Fruit fly (Drosophila melanogaster) whole organism, embryonic: Measurements from ENCODE around the gene CG43175.

Experiments
- Asciz ChIP-seq: fragments of 200-800 bp; sonication (Bioruptor generic); optimal IDR thresholded peaks from 2 replicates; lab custom pipeline; 2017; ENCODE audit warnings: missing biosample characterization, mild to moderate bottlenecking, missing genetic modification characterization, missing genetic modification reagents
- CG10209 ChIP-seq: fragments of 200-800 bp; sonication (Bioruptor generic); optimal IDR thresholded peaks from 3 replicates; lab custom pipeline; 2017; ENCODE audit warnings: missing biosample characterization, mild to moderate bottlenecking, missing genetic modification characterization, missing genetic modification reagents
- CG10274 ChIP-seq: fragments of 200-800 bp; sonication (Bioruptor generic); optimal IDR thresholded peaks from 3 replicates; lab custom pipeline; 2017; ENCODE audit warnings: missing biosample characterization, mild to moderate bottlenecking, missing genetic modification characterization
- CG11456 ChIP-seq: fragments of 200-800 bp; sonication (Bioruptor generic); IDR thresholded peaks from 3 replicates; pipeline ENCODE4 v1.3.6; 2022; ENCODE audit warnings: missing biosample characterization, missing genetic modification characterization
- CG11504 ChIP-seq: fragments of 200-800 bp; sonication (Bioruptor generic); optimal IDR thresholded peaks from 3 replicates; lab custom pipeline; 2019; ENCODE audit warnings: missing biosample characterization, mild to moderate bottlenecking, missing genetic modification characterization, moderate library complexity
- CG13894 ChIP-seq: fragments of 200-800 bp; sonication (Bioruptor generic); optimal IDR thresholded peaks from 3 replicates; lab custom pipeline; 2018; ENCODE audit warnings: missing biosample characterization, mild to moderate bottlenecking, missing genetic modification characterization, moderate library complexity
- CG14667 ChIP-seq: fragments of 200-800 bp; sonication (Bioruptor generic); IDR thresholded peaks from 2 replicates; pipeline ENCODE4 v1.3.6; 2022; ENCODE audit warnings: missing biosample characterization, missing genetic modification characterization
- CG15269 ChIP-seq: fragments of 200-800 bp; sonication (Bioruptor generic); optimal IDR thresholded peaks from 2 replicates; lab custom pipeline; 2018; ENCODE audit warnings: missing biosample characterization, mild to moderate bottlenecking, missing genetic modification characterization, moderate library complexity
- CG1603 ChIP-seq: fragments of 200-800 bp; sonication (Bioruptor generic); optimal IDR thresholded peaks from 2 replicates; lab custom pipeline; 2019; ENCODE audit warnings: missing biosample characterization, mild to moderate bottlenecking, missing genetic modification characterization, moderate library complexity
- CG16815 ChIP-seq: fragments of 200-800 bp; sonication (Bioruptor generic); optimal IDR thresholded peaks from 3 replicates; lab custom pipeline; 2017; ENCODE audit warnings: missing biosample characterization, mild to moderate bottlenecking, missing genetic modification characterization
- CG17186 ChIP-seq: fragments of 200-800 bp; sonication (Bioruptor generic); optimal IDR thresholded peaks from 3 replicates; lab custom pipeline; 2017; ENCODE audit warnings: missing biosample characterization, missing genetic modification reagents, missing genetic modification characterization
- CG17361 ChIP-seq: fragments of 200-800 bp; sonication (Bioruptor generic); IDR thresholded peaks from 3 replicates; pipeline ENCODE4 v1.3.6; 2022; ENCODE audit warnings: missing biosample characterization, missing genetic modification characterization
- CG18262 ChIP-seq: fragments of 200-800 bp; optimal IDR thresholded peaks from 3 replicates; lab custom pipeline; 2019; ENCODE audit warnings: missing biosample characterization, mild to moderate bottlenecking, missing genetic modification characterization, moderate library complexity
- CG30403 ChIP-seq: fragments of 200-800 bp; sonication (Bioruptor generic); optimal IDR thresholded peaks from 3 replicates; lab custom pipeline; 2016; ENCODE audit warnings: missing biosample characterization, missing genetic modification characterization
- CG3407 ChIP-seq: fragments of 200-800 bp; sonication (Bioruptor generic); optimal IDR thresholded peaks from 2 replicates; lab custom pipeline; 2018; ENCODE audit warnings: missing biosample characterization, mild to moderate bottlenecking, missing genetic modification characterization
- CG43689 ChIP-seq: fragments of 200-800 bp; sonication (Bioruptor generic); IDR thresholded peaks from 2 replicates; pipeline ENCODE4 v1.3.6; 2022; ENCODE audit warnings: missing biosample characterization, missing genetic modification characterization
- CG4854 ChIP-seq: fragments of 200-800 bp; sonication (Bioruptor generic); optimal IDR thresholded peaks from 2 replicates; lab custom pipeline; 2016; ENCODE audit warnings: missing biosample characterization, missing genetic modification characterization, inconsistent platforms
- CG6254 ChIP-seq: fragments of 200-800 bp; sonication (Bioruptor generic); optimal IDR thresholded peaks from 3 replicates; lab custom pipeline; 2017; ENCODE audit warnings: mild to moderate bottlenecking, missing biosample characterization, missing genetic modification reagents, missing genetic modification characterization
- CG7745 ChIP-seq: fragments of 200-800 bp; sonication (Bioruptor generic); optimal IDR thresholded peaks from 2 replicates; lab custom pipeline; 2018; ENCODE audit warnings: missing biosample characterization, mild to moderate bottlenecking, missing genetic modification characterization, moderate library complexity
- CG8290 ChIP-seq, 3 experiments: fragments of 200-800 bp; sonication (Bioruptor generic); optimal IDR thresholded peaks; 2 replicates each; lab custom pipeline; 2016 to 2019; ENCODE audit warnings: missing biosample characterization in 3 of 3, missing genetic modification characterization in 3 of 3, mild to moderate bottlenecking in 2 of 3, moderate library complexity in 1 of 3
- CG9215 ChIP-seq: fragments of 200-800 bp; sonication (Bioruptor generic); IDR thresholded peaks from 2 replicates; pipeline ENCODE4 v1.3.6; 2022; ENCODE audit warnings: missing biosample characterization, missing genetic modification characterization
- Eip74EF ChIP-seq, 2 experiments: fragments of 200-800 bp in 1 of 2; fragments of >200 bp in 1 of 2; sonication (Bioruptor generic) in 1 of 2; optimal IDR thresholded peaks; 2 replicates each; lab custom pipeline; 2017 to 2019; ENCODE audit warnings: missing biosample characterization in 2 of 2, missing genetic modification characterization in 2 of 2, mild to moderate bottlenecking in 1 of 2, moderate library complexity in 1 of 2
- HLH3B ChIP-seq: fragments of 200-800 bp; sonication (Bioruptor generic); IDR thresholded peaks from 2 replicates; pipeline ENCODE4 v1.3.6; 2022; ENCODE audit warnings: missing biosample characterization, missing genetic modification characterization
- Hmr ChIP-seq: fragments of 200-800 bp; sonication (Bioruptor generic); optimal IDR thresholded peaks from 3 replicates; lab custom pipeline; 2017; ENCODE audit warnings: mild to moderate bottlenecking, missing biosample characterization, missing genetic modification reagents, missing genetic modification characterization
- Hr78 ChIP-seq, 2 experiments: fragments of 200-800 bp in 1 of 2; fragments of >200 bp in 1 of 2; sonication (Bioruptor generic) in 1 of 2; optimal IDR thresholded peaks; 2 replicates each; lab custom pipeline; 2017 to 2019; ENCODE audit warnings: missing biosample characterization in 2 of 2, missing genetic modification characterization in 2 of 2, mild to moderate bottlenecking in 1 of 2, moderate library complexity in 1 of 2
- MTF-1 ChIP-seq: fragments of 200-800 bp; sonication (Bioruptor generic); optimal IDR thresholded peaks from 2 replicates; lab custom pipeline; 2018; ENCODE audit warnings: missing biosample characterization, mild to moderate bottlenecking, missing genetic modification characterization, borderline replicate concordance
- Mad ChIP-seq: fragments of 200-800 bp; sonication (Bioruptor generic); optimal IDR thresholded peaks from 2 replicates; lab custom pipeline; 2016; ENCODE audit warnings: missing biosample characterization, missing genetic modification characterization
- Myb ChIP-seq: fragments of 200-800 bp; sonication (Bioruptor generic); optimal IDR thresholded peaks from 2 replicates; lab custom pipeline; 2016; ENCODE audit warnings: missing biosample characterization, missing genetic modification characterization
- Opbp ChIP-seq: fragments of 200-800 bp; sonication (Bioruptor generic); IDR thresholded peaks from 3 replicates; pipeline ENCODE4 v1.3.6; 2022; ENCODE audit warnings: missing biosample characterization, missing genetic modification characterization; ENCODE audit not compliant: partially characterized antibody
- Pdp1 ChIP-seq, 2 experiments: fragments of 200-800 bp; sonication (Bioruptor generic); optimal IDR thresholded peaks; 3 replicates each; lab custom pipeline; 2016; ENCODE audit warnings: missing biosample characterization in 2 of 2, missing genetic modification characterization in 2 of 2, mild to moderate bottlenecking in 1 of 2, moderate library complexity in 1 of 2
- Sox102F ChIP-seq: fragments of 200-800 bp; sonication (Bioruptor generic); optimal IDR thresholded peaks from 2 replicates; lab custom pipeline; 2018; ENCODE audit warnings: missing biosample characterization, mild to moderate bottlenecking, missing genetic modification characterization, moderate library complexity
- Stat92E ChIP-seq, 3 experiments: fragments of >200 bp in 2 of 3; fragments of 200-800 bp in 1 of 3; sonication (Bioruptor generic) in 1 of 3; optimal IDR thresholded peaks; 2 replicates each; lab custom pipeline; 2017 to 2019; ENCODE audit warnings: missing biosample characterization in 3 of 3, missing genetic modification characterization in 3 of 3, mild to moderate bottlenecking in 1 of 3, moderate library complexity in 1 of 3
- Trl ChIP-seq, 3 experiments: fragments of >200 bp in 2 of 3; fragments of 200-800 bp in 1 of 3; sonication (Bioruptor generic) in 1 of 3; optimal IDR thresholded peaks; 2 replicates in 1 of 3; 3 replicates in 2 of 3; lab custom pipeline; 2016 to 2017; ENCODE audit warnings: missing biosample characterization in 1 of 3, missing genetic modification characterization in 1 of 3
- ac ChIP-seq: fragments of 200-800 bp; sonication (Bioruptor generic); optimal IDR thresholded peaks from 3 replicates; lab custom pipeline; 2017; ENCODE audit warnings: missing biosample characterization, mild to moderate bottlenecking, missing genetic modification characterization
- amos ChIP-seq: fragments of 200-800 bp; sonication (Bioruptor generic); IDR thresholded peaks from 2 replicates; pipeline ENCODE4 v1.3.6; 2022; ENCODE audit warnings: missing biosample characterization, missing genetic modification characterization; ENCODE audit not compliant: partially characterized antibody
- ato ChIP-seq: fragments of 200-800 bp; sonication (Bioruptor generic); IDR thresholded peaks from 2 replicates; pipeline ENCODE4 v1.3.6; 2022; ENCODE audit warnings: missing biosample characterization, missing genetic modification characterization; ENCODE audit not compliant: partially characterized antibody
- gcm ChIP-seq: fragments of 200-800 bp; sonication (Bioruptor generic); optimal IDR thresholded peaks from 2 replicates; lab custom pipeline; 2019; ENCODE audit warnings: missing biosample characterization, mild to moderate bottlenecking, missing genetic modification characterization, moderate library complexity
- gem ChIP-seq: fragments of 200-800 bp; sonication (Bioruptor generic); optimal IDR thresholded peaks from 2 replicates; lab custom pipeline; 2019; ENCODE audit warnings: missing biosample characterization, mild to moderate bottlenecking, missing genetic modification characterization, moderate library complexity
- insv ChIP-seq, 2 experiments: fragments of 200-800 bp; sonication (Bioruptor generic); optimal IDR thresholded peaks; 3 replicates each; lab custom pipeline; 2016 to 2018; ENCODE audit warnings: missing biosample characterization in 2 of 2, missing genetic modification characterization in 2 of 2
- lmd ChIP-seq: fragments of 200-800 bp; sonication (Bioruptor generic); IDR thresholded peaks from 2 replicates; pipeline ENCODE4 v1.3.6; 2022; ENCODE audit warnings: missing biosample characterization, missing genetic modification characterization
- mirr ChIP-seq: fragments of 200-800 bp; sonication (Bioruptor generic); optimal IDR thresholded peaks from 3 replicates; lab custom pipeline; 2018; ENCODE audit warnings: missing biosample characterization, mild to moderate bottlenecking, missing genetic modification characterization
- prd ChIP-seq, 3 experiments: fragments of >200 bp in 2 of 3; fragments of 200-800 bp in 1 of 3; sonication (Bioruptor generic) in 1 of 3; optimal IDR thresholded peaks in 2 of 3; IDR thresholded peaks in 1 of 3; 2 replicates in 2 of 3; 3 replicates in 1 of 3; pipeline versions ENCODE4 v1.3.6 to Lab custom; 2017 to 2022; ENCODE audit warnings: missing biosample characterization in 1 of 3, missing genetic modification characterization in 1 of 3
- pum ChIP-seq: fragments of 200-800 bp; sonication (Bioruptor generic); optimal IDR thresholded peaks from 2 replicates; lab custom pipeline; 2016; ENCODE audit warnings: missing biosample characterization, missing genetic modification characterization
- tx ChIP-seq: fragments of 200-800 bp; sonication (Bioruptor generic); optimal IDR thresholded peaks from 2 replicates; lab custom pipeline; 2016; ENCODE audit warnings: missing biosample characterization, missing genetic modification characterization
- zf30C ChIP-seq: fragments of 200-800 bp; sonication (Bioruptor generic); optimal IDR thresholded peaks from 3 replicates; lab custom pipeline; 2018; ENCODE audit warnings: missing biosample characterization, mild to moderate bottlenecking, missing genetic modification characterization

The CG43175 gene

dm6 chr3R:17617121-17617975 lies 13.2 kb upstream of the CG43175 start:
- TF ChIP-seq Stat92E (GFP tag; optimal IDR thresholded peaks at IDR 0.05; lab: Kevin White, UChicago) (peak in 1 of 3 experiments; percentile 71), CG10274 (GFP tag; lab: Kevin White, UChicago) (no peak), ac (GFP tag; lab: Kevin White, UChicago) (no peak), MTF-1 (GFP tag; lab: Kevin White, UChicago) (no peak), Hmr (peak; percentile 36), HLH3B (GFP tag; lab: Robert Waterston, UW) (no peak), Myb (peak; percentile 3), gcm (GFP tag; lab: Kevin White, UChicago) (peak; percentile 3), Hr78 (GFP tag; optimal IDR thresholded peaks at IDR 0.05; lab: Kevin White, UChicago) (no peak), mirr (GFP tag; lab: Kevin White, UChicago) (no peak), ato (peak; percentile 15), CG8290 (GFP tag; optimal IDR thresholded peaks at IDR 0.05; lab: Kevin White, UChicago) (peak; percentile 35), CG8290 (tag; optimal IDR thresholded peaks at IDR 0.05; lab: Kevin White, UChicago) (peak in 1 of 2 experiments; percentile 52), CG11456 (GFP tag; lab: Robert Waterston, UW) (peak; percentile 80), gem (tag; lab: Kevin White, UChicago) (peak; percentile 20), CG18262 (tag; lab: Kevin White, UChicago) (peak; percentile 15), CG30403 (GFP tag; lab: Kevin White, UChicago) (peak; percentile 39), CG4854 (GFP tag; lab: Kevin White, UChicago) (no peak), prd (optimal IDR thresholded peaks at IDR 0.05; lab: Kevin White, UChicago) (no peak), prd (GFP tag; IDR thresholded peaks at IDR 0.05; lab: Robert Waterston, UW) (peak; percentile 24; the same call in 1 of the 3 replicates), CG11504 (tag; lab: Kevin White, UChicago) (peak; percentile 4), CG6254 (peak; percentile 30), Mad (no peak), CG14667 (GFP tag; lab: Robert Waterston, UW) (no peak), tx (GFP tag; lab: Kevin White, UChicago) (no peak), CG9215 (GFP tag; lab: Robert Waterston, UW) (no peak), CG1603 (tag; lab: Kevin White, UChicago) (peak; percentile 19), CG13894 (tag; lab: Kevin White, UChicago) (peak; percentile 41), CG16815 (GFP tag; lab: Kevin White, UChicago) (no peak), Asciz (no peak), Eip74EF (GFP tag; optimal IDR thresholded peaks at IDR 0.05; lab: Kevin White, UChicago) (no peak), Trl (optimal IDR thresholded peaks at IDR 0.05; lab: Kevin White, UChicago) (no peak), Trl (GFP tag; optimal IDR thresholded peaks at IDR 0.05; lab: Kevin White, UChicago) (no peak), pum (GFP tag; lab: Kevin White, UChicago) (no peak), zf30C (GFP tag; lab: Kevin White, UChicago) (no peak), CG15269 (tag; lab: Kevin White, UChicago) (peak; percentile 21), Sox102F (GFP tag; lab: Kevin White, UChicago) (no peak), Pdp1 (GFP tag; optimal IDR thresholded peaks at IDR 0.05; lab: Kevin White, UChicago) (peak; percentile 25 to 27), lmd (GFP tag; lab: Robert Waterston, UW) (peak; percentile 14; the same call in 1 of the 2 replicates), amos (GFP tag; lab: Robert Waterston, UW) (peak; percentile 50), insv (GFP tag; optimal IDR thresholded peaks at IDR 0.05; lab: Kevin White, UChicago) (peak in 1 of 2 experiments; percentile 14), CG3407 (no peak), CG10209 (no peak), CG17361 (GFP tag; lab: Robert Waterston, UW) (no peak), CG7745 (tag; lab: Kevin White, UChicago) (peak; percentile 97), Opbp (GFP tag; lab: Robert Waterston, UW) (no peak; the same call in none of the 3 replicates), CG43689 (GFP tag; lab: Robert Waterston, UW) (no peak), CG17186 (no peak)
